Worm (Caenorhabditis elegans) whole organism, L4 larva: Measurements from ENCODE around the gene mxl-2.
A peak's percentile ranks its signal among the peaks of the same experiment; 100 is the strongest.

Experiments
- F44E2.7 ChIP-seq: fragments of 200-800 bp; sonication (Bioruptor generic); IDR thresholded peaks from 2 replicates; pipeline ENCODE4 v2.1.2; 2022; ENCODE audit warnings: missing genetic modification characterization, missing compliant biosample characterization
- Y105C5A.15 ChIP-seq: fragments of 200-800 bp; sonication (Bioruptor generic); IDR thresholded peaks from 2 replicates; pipeline ENCODE4 v1.3.6; 2022; ENCODE audit warnings: missing genetic modification characterization, missing compliant biosample characterization
- Y48G9A.11 ChIP-seq: fragments of 200-800 bp; sonication (Bioruptor generic); IDR thresholded peaks from 2 replicates; pipeline ENCODE4 v1.3.6; 2022; ENCODE audit warnings: missing genetic modification reagents, missing genetic modification characterization, missing compliant biosample characterization
- Y5F2A.4 ChIP-seq: fragments of 200-800 bp; sonication (Bioruptor generic); optimal IDR thresholded peaks from 2 replicates; lab custom pipeline; 2018; ENCODE audit warnings: mild to moderate bottlenecking, missing genetic modification characterization, missing compliant biosample characterization
- Y75B8A.6 ChIP-seq: fragments of 200-800 bp; sonication (Bioruptor generic); IDR thresholded peaks from 2 replicates; pipeline ENCODE4 v1.3.6; 2022; ENCODE audit warnings: missing genetic modification reagents, missing genetic modification characterization, missing compliant biosample characterization
- aha-1 ChIP-seq: fragments of 150-350 bp; peaks from one replicate; lab custom pipeline; 2014; ENCODE audit warnings: missing biosample characterization, missing genetic modification characterization
- attf-4 ChIP-seq: sonication (generic microtip); optimal IDR thresholded peaks from 3 replicates; lab custom pipeline; 2017; ENCODE audit warnings: missing biosample characterization, missing genetic modification characterization
- ceh-20 ChIP-seq: fragments of 200-800 bp; sonication (Bioruptor generic); IDR thresholded peaks from 2 replicates; pipeline ENCODE4 v1.3.6; 2022; ENCODE audit warnings: missing genetic modification reagents, missing genetic modification characterization, missing compliant biosample characterization
- ceh-28 ChIP-seq: fragments of 150-350 bp; optimal IDR thresholded peaks from 2 replicates; lab custom pipeline; 2014; ENCODE audit warnings: missing biosample characterization, missing genetic modification reagents, missing genetic modification characterization
- ceh-82 ChIP-seq: sonication (generic microtip); optimal IDR thresholded peaks from 2 replicates; lab custom pipeline; 2017; ENCODE audit warnings: missing biosample characterization, missing genetic modification characterization
- cey-2 ChIP-seq: sonication (generic microtip); optimal IDR thresholded peaks from 3 replicates; lab custom pipeline; 2017; ENCODE audit warnings: missing genetic modification characterization, mild to moderate bottlenecking, missing compliant biosample characterization, antibody characterized with exemption, borderline replicate concordance; ENCODE audit not compliant: insufficient read depth
- ctbp-1 ChIP-seq: fragments of 200-800 bp; sonication (Bioruptor generic); IDR thresholded peaks from 2 replicates; pipeline ENCODE4 v1.3.6; 2022; ENCODE audit warnings: missing genetic modification reagents, missing genetic modification characterization, missing compliant biosample characterization
- daf-16 ChIP-seq, 3 experiments: sonication (generic microtip); optimal IDR thresholded peaks; 2 replicates each; lab custom pipeline; 2016 to 2017; ENCODE audit warnings: missing genetic modification characterization in 3 of 3, missing genetic modification reagents in 3 of 3, mild to moderate bottlenecking in 2 of 3, missing compliant biosample characterization in 2 of 3, missing biosample characterization in 1 of 3, moderate library complexity in 1 of 3
- daf-19 ChIP-seq: fragments of 200-800 bp; sonication (Bioruptor generic); conservative IDR thresholded peaks from 2 replicates; pipeline ENCODE4 v1.3.6; 2022; ENCODE audit warnings: missing genetic modification characterization, missing compliant biosample characterization
- dmd-6 ChIP-seq: fragments of 200-800 bp; sonication (Bioruptor generic); IDR thresholded peaks from 2 replicates; pipeline ENCODE4 v1.3.6; 2022; ENCODE audit warnings: missing genetic modification reagents, missing genetic modification characterization, missing compliant biosample characterization
- duxl-1 ChIP-seq: sonication (generic microtip); optimal IDR thresholded peaks from 2 replicates; lab custom pipeline; 2016; ENCODE audit warnings: mild to moderate bottlenecking, missing genetic modification characterization, moderate library complexity, missing compliant biosample characterization; ENCODE audit not compliant: poor library complexity
- dve-1 ChIP-seq: sonication (generic microtip); optimal IDR thresholded peaks from 2 replicates; lab custom pipeline; 2017; ENCODE audit warnings: antibody characterized with exemption, mild to moderate bottlenecking, missing genetic modification characterization, missing compliant biosample characterization; ENCODE audit not compliant: insufficient read depth
- hlh-11 ChIP-seq: fragments of 200-800 bp; sonication (Bioruptor generic); optimal IDR thresholded peaks from 2 replicates; lab custom pipeline; 2018; ENCODE audit warnings: mild to moderate bottlenecking, missing genetic modification characterization, missing compliant biosample characterization
- hmg-1.1 ChIP-seq: fragments of 200-800 bp; sonication (Bioruptor generic); IDR thresholded peaks from 2 replicates; pipeline ENCODE4 v1.3.6; 2022; ENCODE audit warnings: missing genetic modification reagents, missing genetic modification characterization, missing compliant biosample characterization
- jun-1 ChIP-seq: fragments of 150-350 bp; optimal IDR thresholded peaks from 2 replicates; lab custom pipeline; 2014; ENCODE audit warnings: missing biosample characterization, missing genetic modification reagents, missing genetic modification characterization
- lim-7 ChIP-seq: fragments of 200-800 bp; sonication (Bioruptor generic); IDR thresholded peaks from 2 replicates; pipeline ENCODE4 v1.3.6; 2022; ENCODE audit warnings: missing genetic modification characterization, missing compliant biosample characterization
- madf-5 ChIP-seq, 2 experiments: fragments of 200-800 bp; sonication (Bioruptor generic); IDR thresholded peaks; 2 replicates each; pipeline ENCODE4 v1.3.6; 2022; ENCODE audit warnings: missing compliant biosample characterization in 2 of 2, missing genetic modification characterization in 2 of 2
- madf-9 ChIP-seq: fragments of 200-800 bp; sonication (Bioruptor generic); conservative IDR thresholded peaks from 2 replicates; pipeline ENCODE4 v1.3.6; 2022; ENCODE audit warnings: missing genetic modification reagents, missing genetic modification characterization, missing compliant biosample characterization
- mes-2 ChIP-seq: sonication (generic microtip); optimal IDR thresholded peaks from 2 replicates; lab custom pipeline; 2016; ENCODE audit warnings: missing genotype, mild to moderate bottlenecking, missing genetic modification characterization, missing compliant biosample characterization; ENCODE audit not compliant: poor library complexity, severe bottlenecking
- nhr-10 ChIP-seq: fragments of 150-350 bp; optimal IDR thresholded peaks from 2 replicates; lab custom pipeline; 2014; ENCODE audit warnings: missing biosample characterization, missing genetic modification characterization
- nhr-102 ChIP-seq: sonication (generic microtip); optimal IDR thresholded peaks from 2 replicates; lab custom pipeline; 2016; ENCODE audit warnings: mild to moderate bottlenecking, missing genetic modification characterization, moderate library complexity, missing compliant biosample characterization
- nhr-28 ChIP-seq: fragments of 150-350 bp; optimal IDR thresholded peaks from 2 replicates; lab custom pipeline; 2014; ENCODE audit warnings: missing biosample characterization, missing genetic modification characterization
- nhr-41 ChIP-seq: fragments of 200-800 bp; sonication (Bioruptor generic); IDR thresholded peaks from 2 replicates; pipeline ENCODE4 v1.3.6; 2022; ENCODE audit warnings: missing genetic modification reagents, missing genetic modification characterization, missing compliant biosample characterization
- nhr-48 ChIP-seq: sonication (generic microtip); optimal IDR thresholded peaks from 2 replicates; lab custom pipeline; 2016; ENCODE audit warnings: mild to moderate bottlenecking, missing genetic modification characterization, missing compliant biosample characterization
- nhr-6 ChIP-seq: fragments of 150-350 bp; optimal IDR thresholded peaks from 2 replicates; lab custom pipeline; 2014; ENCODE audit warnings: missing biosample characterization, missing genetic modification characterization
- nhr-76 ChIP-seq: fragments of 150-350 bp; optimal IDR thresholded peaks from 2 replicates; lab custom pipeline; 2014; ENCODE audit warnings: missing biosample characterization, missing genetic modification characterization
- nhr-77 ChIP-seq: fragments of 150-350 bp; optimal IDR thresholded peaks from 2 replicates; lab custom pipeline; 2014; ENCODE audit warnings: missing biosample characterization, missing genetic modification characterization
- pha-4 ChIP-seq, 2 experiments: fragments of 150-350 bp in 1 of 2; fragments of 200-800 bp in 1 of 2; sonication (Bioruptor generic) in 1 of 2; IDR thresholded peaks in 1 of 2; optimal IDR thresholded peaks in 1 of 2; 2 replicates each; pipeline versions ENCODE4 v1.3.6 to Lab custom; 2014 to 2022; ENCODE audit warnings: missing genetic modification characterization in 2 of 2, missing genetic modification reagents in 2 of 2, missing biosample characterization in 1 of 2, missing compliant biosample characterization in 1 of 2
- php-3 ChIP-seq: fragments of 200-800 bp; sonication (Bioruptor generic); IDR thresholded peaks from 2 replicates; pipeline ENCODE4 v1.3.6; 2022; ENCODE audit warnings: missing genetic modification reagents, missing genetic modification characterization, missing compliant biosample characterization
- rbr-2 ChIP-seq: sonication (generic microtip); optimal IDR thresholded peaks from 2 replicates; lab custom pipeline; 2016; ENCODE audit warnings: missing genotype, missing genetic modification characterization, missing compliant biosample characterization
- saeg-2 ChIP-seq: fragments of 200-800 bp; sonication (Bioruptor generic); IDR thresholded peaks from 2 replicates; pipeline ENCODE4 v1.3.6; 2022; ENCODE audit warnings: missing genetic modification reagents, missing genetic modification characterization, missing compliant biosample characterization
- set-16 ChIP-seq: fragments of 200-800 bp; sonication (Bioruptor generic); IDR thresholded peaks from 2 replicates; pipeline ENCODE4 v1.3.6; 2022; ENCODE audit warnings: missing genetic modification reagents, missing genetic modification characterization, missing compliant biosample characterization
- snpc-4 ChIP-seq: fragments of 150-350 bp; optimal IDR thresholded peaks from 2 replicates; lab custom pipeline; 2014; ENCODE audit warnings: missing biosample characterization, missing genetic modification characterization
- tra-1 ChIP-seq: fragments of 200-800 bp; sonication (Bioruptor generic); IDR thresholded peaks from 2 replicates; pipeline ENCODE4 v1.3.6; 2022; ENCODE audit warnings: missing genetic modification reagents, missing genetic modification characterization, missing compliant biosample characterization
- unc-39 ChIP-seq: sonication (generic microtip); optimal IDR thresholded peaks from 2 replicates; lab custom pipeline; 2017; ENCODE audit warnings: missing biosample characterization, missing genetic modification characterization
- unc-62 ChIP-seq, 3 experiments: fragments of 150-350 bp in 1 of 3; sonication (generic microtip); optimal IDR thresholded peaks in 2 of 3; peaks in 1 of 3; 1 replicate in 1 of 3; 2 replicates in 2 of 3; lab custom pipeline; 2014 to 2017; ENCODE audit warnings: missing biosample characterization in 3 of 3, missing genetic modification characterization in 3 of 3, missing genetic modification reagents in 3 of 3, missing genotype in 1 of 3
- zip-2 ChIP-seq: fragments of 150-350 bp; optimal IDR thresholded peaks from 2 replicates; lab custom pipeline; 2014; ENCODE audit warnings: missing biosample characterization, missing genetic modification characterization
- ztf-11 ChIP-seq: fragments of 150-350 bp; optimal IDR thresholded peaks from 2 replicates; lab custom pipeline; 2014; ENCODE audit warnings: missing biosample characterization, missing genetic modification characterization

The mxl-2 gene

ce11 chrIII:159149-159548, 28.8 kb downstream of the mxl-2 start:
- TF ChIP-seq php-3 (GFP tag; lab: Robert Waterston, UW) (no peak), madf-9 (GFP tag; lab: Robert Waterston, UW) (no peak), daf-19 (GFP tag; lab: Robert Waterston, UW) (no peak), ztf-11 (tag; lab: Kevin White, UChicago) (no peak), cey-2 (no peak), ceh-28 (tag; lab: Kevin White, UChicago) (no peak), unc-62 (GFP tag; optimal IDR thresholded peaks at IDR 0.05 in 1 of 2; lab: Kevin White, UChicago) (peak in 1 of 2 experiments; percentile 90), unc-62 (tag; optimal IDR thresholded peaks at IDR 0.05; lab: Kevin White, UChicago) (no peak)

ce11 chrIII:157980-158379, 30.0 kb downstream of the mxl-2 start:
- TF ChIP-seq lim-7 (no peak), rbr-2 (tag; lab: Kevin White, UChicago) (no peak), daf-19 (GFP tag; lab: Robert Waterston, UW) (no peak), daf-16 (GFP tag; optimal IDR thresholded peaks at IDR 0.05; lab: Kevin White, UChicago) (no peak), daf-16 (tag; optimal IDR thresholded peaks at IDR 0.05; lab: Kevin White, UChicago) (no peak), set-16 (GFP tag; lab: Robert Waterston, UW) (peak; percentile 78), attf-4 (tag; lab: Kevin White, UChicago) (no peak), hmg-1.1 (GFP tag; lab: Robert Waterston, UW) (no peak), saeg-2 (no peak), aha-1 (tag; lab: Kevin White, UChicago) (peak; percentile 17), Y5F2A.4 (GFP tag; lab: Kevin White, UChicago) (no peak), Y105C5A.15 (GFP tag; lab: Robert Waterston, UW) (no peak)

ce11 chrIII:156645-157044, 31.3 kb downstream of the mxl-2 start, which contains the start of the genes zig-13 and ver-1:
zig-13 (minus strand) TSS chrIII:156745.
ver-1 (plus strand) TSS chrIII:156824.
- TF ChIP-seq Y5F2A.4 (GFP tag; lab: Kevin White, UChicago) = no peak
- no peak for TF ChIP-seq nhr-102 (tag; lab: Kevin White, UChicago)
- no peak for TF ChIP-seq rbr-2 (tag; lab: Kevin White, UChicago)
- TF ChIP-seq ceh-20 (GFP tag; lab: Robert Waterston, UW) = no peak
- TF ChIP-seq ceh-82 (tag; lab: Kevin White, UChicago) = no peak
- TF ChIP-seq duxl-1 (tag; lab: Kevin White, UChicago) = no peak
- no peak for TF ChIP-seq F44E2.7 (GFP tag; lab: Robert Waterston, UW)
- TF ChIP-seq pha-4 (GFP tag; IDR thresholded peaks at IDR 0.05; lab: Robert Waterston, UW) = no peak
- TF ChIP-seq pha-4 (tag; optimal IDR thresholded peaks at IDR 0.05; lab: Kevin White, UChicago) = no peak
- TF ChIP-seq Y48G9A.11 (GFP tag; lab: Robert Waterston, UW) = no peak
- TF ChIP-seq jun-1 = no peak
- no peak for TF ChIP-seq snpc-4 (tag; lab: Kevin White, UChicago)
- TF ChIP-seq nhr-28 (tag; lab: Kevin White, UChicago) = no peak
- no peak for TF ChIP-seq ctbp-1 (GFP tag; lab: Robert Waterston, UW)
- no peak for TF ChIP-seq mes-2 (tag; lab: Kevin White, UChicago)
- TF ChIP-seq unc-62 (GFP tag; optimal IDR thresholded peaks at IDR 0.05 in 1 of 2; lab: Kevin White, UChicago) = no peak
- no peak for TF ChIP-seq unc-62 (tag; optimal IDR thresholded peaks at IDR 0.05; lab: Kevin White, UChicago)
- no peak for TF ChIP-seq nhr-76 (tag; lab: Kevin White, UChicago)
- no peak for TF ChIP-seq madf-5 (GFP tag; IDR thresholded peaks at IDR 0.05; lab: Robert Waterston, UW)

- TF ChIP-seq ceh-20 (GFP tag; lab: Robert Waterston, UW) = peak; percentile 64; the same call in 1 of the 2 replicates
- peak; percentile 98 for TF ChIP-seq dmd-6 (GFP tag; lab: Robert Waterston, UW)
- no peak for TF ChIP-seq madf-9 (GFP tag; lab: Robert Waterston, UW)
- peak; percentile 86 for TF ChIP-seq cey-2
- TF ChIP-seq nhr-48 (tag; lab: Kevin White, UChicago) = peak; percentile 1
- TF ChIP-seq zip-2 (tag; lab: Kevin White, UChicago) = peak; percentile 13
- no peak for TF ChIP-seq Y75B8A.6 (GFP tag; lab: Robert Waterston, UW)
- peak; percentile 83 for TF ChIP-seq nhr-6 (tag; lab: Kevin White, UChicago)
- TF ChIP-seq unc-39 (tag; lab: Kevin White, UChicago) = no peak
- TF ChIP-seq nhr-28 (tag; lab: Kevin White, UChicago) = peak; percentile 99
- peak; percentile 100 for TF ChIP-seq nhr-41
- peak; percentile 94 for TF ChIP-seq php-3 (GFP tag; lab: Robert Waterston, UW)
- TF ChIP-seq dve-1 (tag; lab: Kevin White, UChicago) = peak; percentile 95
- peak; percentile 92 for TF ChIP-seq hlh-11 (tag; lab: Kevin White, UChicago)
- peak; percentile 94 for TF ChIP-seq nhr-77 (tag; lab: Kevin White, UChicago)
- TF ChIP-seq nhr-10 (tag; lab: Kevin White, UChicago) = no peak
- peak; percentile 52 for TF ChIP-seq jun-1
- TF ChIP-seq tra-1 (GFP tag; lab: Robert Waterston, UW) = peak; percentile 91
Observed at ce11 chrIII:154168-154567, 33.8 kb downstream of the mxl-2 start.
